Fruit fly (Drosophila melanogaster): ENCODE measurements around the gene Nup98-96.
A peak's percentile ranks its signal among the peaks of the same experiment; 100 is the strongest.

The Nup98-96 gene

dm6 chr3R:23726740-23727139 lies 54.7 kb downstream of the Nup98-96 start:
- peak; percentile 51 for TF ChIP-seq CG17801 (GFP tag; optimal IDR thresholded peaks at IDR 0.05; ENCODE audit: partially characterized antibody)

- TF ChIP-seq CG17801 (GFP tag; optimal IDR thresholded peaks at IDR 0.05; ENCODE audit: partially characterized antibody): no peak
Observed at dm6 chr3R:23725711-23726349, 55.6 kb downstream of the Nup98-96 start.

dm6 chr3R:23724843-23725506 lies 56.4 kb downstream of the Nup98-96 start:
- no peak for TF ChIP-seq CG17801 (GFP tag; optimal IDR thresholded peaks at IDR 0.05; ENCODE audit: partially characterized antibody)

Data from ovary, adult (tissue).